Fruit fly (Drosophila melanogaster) whole organism, pupa: Measurements from ENCODE around the gene Elo68alpha.
A peak's percentile ranks its signal among the peaks of the same experiment; 100 is the strongest.

Source experiments
- CG10348 ChIP-seq: fragments of 200-800 bp; sonication (Bioruptor generic); IDR thresholded peaks from 2 replicates; pipeline ENCODE4 v1.3.6; 2022; ENCODE audit warnings: missing biosample characterization, missing genetic modification characterization
- CG12605 ChIP-seq: fragments of 200-800 bp; sonication (Bioruptor generic); IDR thresholded peaks from 2 replicates; pipeline ENCODE4 v1.3.6; 2022; ENCODE audit warnings: missing biosample characterization, missing genetic modification characterization
- CG13204 ChIP-seq: fragments of 200-800 bp; sonication (Bioruptor generic); optimal IDR thresholded peaks from 2 replicates; lab custom pipeline; 2018; ENCODE audit warnings: missing biosample characterization, mild to moderate bottlenecking, missing genetic modification characterization, moderate library complexity
- CG14655 ChIP-seq: fragments of 200-800 bp; sonication (Bioruptor generic); optimal IDR thresholded peaks from 3 replicates; lab custom pipeline; 2017; ENCODE audit warnings: mild to moderate bottlenecking, missing biosample characterization, missing genetic modification reagents, missing genetic modification characterization
- CG15710 ChIP-seq: fragments of 200-800 bp; sonication (Bioruptor generic); optimal IDR thresholded peaks from 2 replicates; lab custom pipeline; 2018; ENCODE audit warnings: missing biosample characterization, mild to moderate bottlenecking, missing genetic modification characterization, moderate library complexity
- CG17806 ChIP-seq: fragments of 200-800 bp; sonication (Bioruptor generic); optimal IDR thresholded peaks from 2 replicates; lab custom pipeline; 2018; ENCODE audit warnings: missing biosample characterization, mild to moderate bottlenecking, missing genetic modification characterization, moderate library complexity
- CG32121 ChIP-seq: fragments of 200-800 bp; sonication (Bioruptor generic); IDR thresholded peaks from 2 replicates; pipeline ENCODE4 v1.3.6; 2022; ENCODE audit warnings: missing biosample characterization, missing genetic modification characterization
- CG34367 ChIP-seq: fragments of 200-800 bp; sonication (Bioruptor generic); optimal IDR thresholded peaks from 2 replicates; lab custom pipeline; 2018; ENCODE audit warnings: missing biosample characterization, mild to moderate bottlenecking, missing genetic modification characterization
- CG4496 ChIP-seq: fragments of 200-800 bp; sonication (Bioruptor generic); IDR thresholded peaks from 3 replicates; pipeline ENCODE4 v1.3.6; 2022; ENCODE audit warnings: missing biosample characterization, missing genetic modification characterization
- CG8159 ChIP-seq: fragments of 200-800 bp; sonication (Bioruptor generic); optimal IDR thresholded peaks from 3 replicates; lab custom pipeline; 2018; ENCODE audit warnings: missing biosample characterization, mild to moderate bottlenecking, missing genetic modification characterization, moderate library complexity
- CG8301 ChIP-seq: fragments of 200-800 bp; sonication (Bioruptor generic); optimal IDR thresholded peaks from 2 replicates; lab custom pipeline; 2018; ENCODE audit warnings: missing biosample characterization, mild to moderate bottlenecking, missing genetic modification characterization
- CG9948 ChIP-seq: fragments of 200-800 bp; sonication (Bioruptor generic); optimal IDR thresholded peaks from 2 replicates; lab custom pipeline; 2018; ENCODE audit warnings: missing biosample characterization, mild to moderate bottlenecking, missing genetic modification characterization, moderate library complexity
- D1 ChIP-seq: fragments of 200-800 bp; sonication (Bioruptor generic); optimal IDR thresholded peaks from 2 replicates; lab custom pipeline; 2018; ENCODE audit warnings: missing biosample characterization, mild to moderate bottlenecking, missing genetic modification characterization, moderate library complexity
- EcR ChIP-seq: fragments of 200-800 bp; sonication (Bioruptor generic); optimal IDR thresholded peaks from 3 replicates; lab custom pipeline; 2019; ENCODE audit warnings: missing biosample characterization, missing genetic modification characterization, mild to moderate bottlenecking, moderate library complexity, missing genetic modification reagents
- Ets98B ChIP-seq: fragments of 200-800 bp; sonication (Bioruptor generic); IDR thresholded peaks from 2 replicates; pipeline ENCODE4 v1.3.6; 2022; ENCODE audit warnings: missing biosample characterization, missing genetic modification characterization
- Pif1A ChIP-seq: fragments of 200-800 bp; sonication (Bioruptor generic); optimal IDR thresholded peaks from 3 replicates; lab custom pipeline; 2016; ENCODE audit warnings: missing biosample characterization, missing genetic modification characterization
- Pif1B ChIP-seq: fragments of 200-800 bp; sonication (Bioruptor generic); optimal IDR thresholded peaks from 3 replicates; lab custom pipeline; 2016; ENCODE audit warnings: missing biosample characterization, missing genetic modification characterization
- Snoo ChIP-seq: fragments of 200-800 bp; sonication (Bioruptor generic); optimal IDR thresholded peaks from 3 replicates; lab custom pipeline; 2017; ENCODE audit warnings: missing biosample characterization, mild to moderate bottlenecking, missing genetic modification characterization, inconsistent platforms
- fd96Ca ChIP-seq: fragments of 200-800 bp; sonication (Bioruptor generic); IDR thresholded peaks from 3 replicates; pipeline ENCODE4 v1.3.6; 2022; ENCODE audit warnings: missing biosample characterization, missing genetic modification characterization
- gl ChIP-seq: fragments of 200-800 bp; sonication (Bioruptor generic); optimal IDR thresholded peaks from 2 replicates; lab custom pipeline; 2018; ENCODE audit warnings: missing biosample characterization, mild to moderate bottlenecking, missing genetic modification characterization
- rn ChIP-seq: fragments of 200-800 bp; sonication (Bioruptor generic); IDR thresholded peaks from 2 replicates; pipeline ENCODE4 v1.3.6; 2022; ENCODE audit warnings: missing biosample characterization, missing genetic modification characterization

The Elo68alpha gene

DNA sequence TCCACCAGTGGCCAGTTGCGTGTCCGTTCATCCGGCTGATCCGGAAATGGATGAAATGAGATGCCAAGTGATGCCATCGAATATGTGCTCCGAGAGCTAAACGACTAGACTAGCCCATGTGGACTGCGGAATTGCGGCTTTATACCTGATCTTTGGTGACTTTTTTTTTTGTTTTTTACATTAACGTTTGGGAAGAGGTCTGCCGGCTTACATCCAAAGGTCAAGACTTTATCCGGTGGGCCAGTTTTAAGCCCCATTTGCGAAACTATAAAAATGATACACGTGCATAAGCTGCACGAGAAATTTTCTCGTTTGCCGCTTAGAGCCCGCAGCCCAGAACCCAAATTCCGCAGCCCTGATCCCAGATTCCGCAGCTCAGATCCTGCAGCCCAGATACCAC lies at the start of gene Elo68alpha:
TSS of gene Elo68alpha (minus strand) at position 101 of the 400 bp plus-strand sequence.
- TF ChIP-seq gl (tag; lab: Kevin White, UChicago) (no peak), EcR (no peak), CG14655 (GFP tag; lab: Kevin White, UChicago) (no peak), CG10348 (GFP tag; lab: Robert Waterston, UW) (no peak), Snoo (tag; lab: Kevin White, UChicago) (no peak), CG8301 (tag; lab: Kevin White, UChicago) (no peak), CG13204 (GFP tag; lab: Kevin White, UChicago) (no peak), CG34367 (tag; lab: Kevin White, UChicago) (no peak), Pif1A (GFP tag; lab: Kevin White, UChicago) (no peak), CG15710 (tag; lab: Kevin White, UChicago) (no peak), Pif1B (GFP tag; lab: Kevin White, UChicago) (no peak), CG8159 (tag; lab: Kevin White, UChicago) (no peak), Ets98B (GFP tag; lab: Robert Waterston, UW) (no peak), CG9948 (tag; lab: Kevin White, UChicago) (no peak), D1 (tag; lab: Kevin White, UChicago) (no peak), CG32121 (GFP tag; lab: Robert Waterston, UW) (no peak), fd96Ca (GFP tag; lab: Robert Waterston, UW) (no peak), rn (GFP tag; lab: Robert Waterston, UW) (no peak), CG4496 (no peak), CG17806 (tag; lab: Kevin White, UChicago) (no peak)

- TF ChIP-seq Snoo (tag; lab: Kevin White, UChicago) (peak; percentile 77), CG34367 (tag; lab: Kevin White, UChicago) (no peak), CG10348 (GFP tag; lab: Robert Waterston, UW) (no peak), gl (tag; lab: Kevin White, UChicago) (no peak)
- TF ChIP-seq, all 21 proteins: peak for 1
Observed at dm6 chr3L:11150735-11151287, 48.0 kb upstream of the Elo68alpha start, which contains the start of gene CG6216. Gene CG6216 (minus strand): TSS chr3L:11150785.

dm6 chr3L:11148478-11149251 lies 45.8 kb upstream of the Elo68alpha start:
- TF ChIP-seq CG10348 (GFP tag; lab: Robert Waterston, UW) (no peak), CG13204 (GFP tag; lab: Kevin White, UChicago) (peak; percentile 59), Snoo (tag; lab: Kevin White, UChicago) (no peak), CG17806 (tag; lab: Kevin White, UChicago) (peak; percentile 88), Pif1A (GFP tag; lab: Kevin White, UChicago) (peak; percentile 68), CG14655 (GFP tag; lab: Kevin White, UChicago) (peak; percentile 87), CG8159 (tag; lab: Kevin White, UChicago) (peak; percentile 88), Ets98B (GFP tag; lab: Robert Waterston, UW) (peak; percentile 68), rn (GFP tag; lab: Robert Waterston, UW) (no peak; the same call in 1 of the 2 replicates), D1 (tag; lab: Kevin White, UChicago) (peak; percentile 65), EcR (peak; percentile 21), CG8301 (tag; lab: Kevin White, UChicago) (peak; percentile 85), CG15710 (tag; lab: Kevin White, UChicago) (peak; percentile 81), CG4496 (peak; percentile 77), Pif1B (GFP tag; lab: Kevin White, UChicago) (peak; percentile 64), CG12605 (GFP tag; lab: Robert Waterston, UW) (peak; percentile 41), CG9948 (tag; lab: Kevin White, UChicago) (peak; percentile 87), gl (tag; lab: Kevin White, UChicago) (peak; percentile 66), CG34367 (tag; lab: Kevin White, UChicago) (peak; percentile 76), CG32121 (GFP tag; lab: Robert Waterston, UW) (peak; percentile 54; the same call in 1 of the 2 replicates), fd96Ca (GFP tag; lab: Robert Waterston, UW) (peak; percentile 61; the same call in 1 of the 3 replicates)

DNA sequence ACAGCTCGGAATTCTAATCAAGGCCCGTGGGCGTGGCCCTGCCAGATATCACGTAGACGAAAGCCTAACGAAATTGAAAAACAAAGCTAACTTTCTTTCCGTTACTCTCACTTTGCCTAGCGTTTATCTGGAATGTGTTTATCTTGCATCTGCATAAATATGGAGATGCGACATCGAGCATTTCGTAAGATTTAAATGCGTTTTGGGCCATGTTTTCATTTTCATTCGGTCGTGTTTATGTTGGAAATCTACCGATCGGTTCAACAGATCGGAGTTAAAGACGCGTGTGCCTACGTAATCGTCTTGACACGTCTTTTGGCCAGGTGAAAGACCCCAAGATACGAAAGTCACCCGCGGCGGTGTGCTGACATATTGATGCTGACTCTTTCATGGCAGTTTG lies 44.8 kb upstream of the Elo68alpha start:
- TF ChIP-seq Ets98B (GFP tag; lab: Robert Waterston, UW) (no peak), CG4496 (no peak), CG10348 (GFP tag; lab: Robert Waterston, UW) (no peak), CG9948 (tag; lab: Kevin White, UChicago) (no peak), CG13204 (GFP tag; lab: Kevin White, UChicago) (no peak), CG8301 (tag; lab: Kevin White, UChicago) (no peak), Pif1B (GFP tag; lab: Kevin White, UChicago) (no peak), Pif1A (GFP tag; lab: Kevin White, UChicago) (no peak), fd96Ca (GFP tag; lab: Robert Waterston, UW) (no peak), CG32121 (GFP tag; lab: Robert Waterston, UW) (no peak), CG15710 (tag; lab: Kevin White, UChicago) (no peak), Snoo (tag; lab: Kevin White, UChicago) (no peak)

DNA sequence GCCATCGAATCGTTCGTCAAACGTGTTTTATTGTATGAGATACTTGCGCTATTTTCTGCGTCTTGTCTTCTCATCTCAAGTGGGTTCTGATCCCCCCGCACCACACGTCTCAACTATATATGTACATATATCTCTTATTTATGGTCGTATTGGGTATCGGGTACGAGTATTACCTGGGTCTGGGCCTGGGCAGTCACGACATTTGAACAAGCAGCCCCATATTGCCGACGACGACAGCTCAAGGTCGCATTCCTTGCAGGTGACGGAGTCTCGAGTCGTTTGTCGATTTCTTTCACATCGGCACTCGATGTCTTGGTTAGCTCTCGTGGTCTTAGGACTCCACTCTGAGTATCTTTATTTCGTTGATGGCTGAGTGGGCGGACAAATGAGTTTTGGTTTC lies 42.2 kb upstream of the Elo68alpha start:
- TF ChIP-seq Pif1B (GFP tag; lab: Kevin White, UChicago) (no peak), EcR (peak; percentile 31)
